Worm (Caenorhabditis elegans): ENCODE results near the gene exc-9.

exc-9 gene

ce11 chrIV:7926102-7926840 lies 14.5 kb downstream of the exc-9 start, which contains the start of gene rps-2:
Gene rps-2, minus strand, starts transcription at chrIV:7926391.
- TF ChIP-seq nfya-1 (tag; optimal IDR thresholded peaks at IDR 0.05) (peak; percentile 11), lim-6 (tag; optimal IDR thresholded peaks at IDR 0.05) (no peak)

- TF ChIP-seq ama-1 (optimal IDR thresholded peaks at IDR 0.05) (peak; percentile 9), elt-4 (tag; optimal IDR thresholded peaks at IDR 0.05) (peak; percentile 51), gmeb-2 (tag; optimal IDR thresholded peaks at IDR 0.05) (no peak)
These were observed 15.6 kb downstream of the exc-9 start for ce11 chrIV:7924975-7925828.

ce11 chrIV:7923982-7924480 lies 16.8 kb downstream of the exc-9 start, which contains the start of the genes xpo-3 and C49H3.3:
Gene xpo-3, minus strand, starts transcription at chrIV:7924032.
Gene C49H3.3, plus strand, starts transcription at chrIV:7924350.
- TF ChIP-seq rnt-1 (tag; optimal IDR thresholded peaks at IDR 0.05) (no peak), gmeb-2 (tag; optimal IDR thresholded peaks at IDR 0.05) (no peak), ahr-1 (tag; optimal IDR thresholded peaks at IDR 0.05) (no peak), ttx-3 (tag; optimal IDR thresholded peaks at IDR 0.05) (no peak), odd-2 (tag; optimal IDR thresholded peaks at IDR 0.05) (no peak), ceh-19 (GFP tag; optimal IDR thresholded peaks at IDR 0.05) (no peak), pros-1 (tag; optimal IDR thresholded peaks at IDR 0.05) (no peak), che-1 (tag; optimal IDR thresholded peaks at IDR 0.05) (no peak), K02D7.2 (tag; optimal IDR thresholded peaks at IDR 0.05) (no peak), ceh-31 (tag; optimal IDR thresholded peaks at IDR 0.05) (peak; percentile 14), ceh-24 (tag; optimal IDR thresholded peaks at IDR 0.05) (no peak), hlh-30 (tag; optimal IDR thresholded peaks at IDR 0.05; ENCODE audit: insufficient read depth) (peak; percentile 3), unc-42 (tag; optimal IDR thresholded peaks at IDR 0.05) (peak; percentile 51), ama-1 (optimal IDR thresholded peaks at IDR 0.05) (no peak)

DNA sequence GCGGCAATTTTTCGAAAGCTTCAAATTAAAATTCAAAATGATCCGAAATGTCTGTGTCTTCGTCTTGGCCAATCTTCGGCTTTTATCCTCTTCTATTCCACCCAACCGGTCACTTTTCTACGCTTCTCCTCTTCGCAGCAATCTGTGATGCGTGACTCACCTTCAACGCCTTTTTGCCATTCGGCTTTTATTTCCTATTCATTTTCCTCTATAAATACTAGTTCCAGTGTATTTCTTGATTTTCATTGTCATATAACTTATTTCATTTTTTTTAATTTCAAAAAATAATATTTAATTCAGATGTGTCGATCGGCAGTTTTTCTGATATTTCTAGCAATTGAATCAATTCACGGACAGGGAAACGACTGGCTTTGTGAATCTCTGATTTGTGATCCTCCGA lies 20.7 kb downstream of the exc-9 start, which contains the start of gene C49H3.16:
Gene C49H3.16 (plus strand): TSS at position 301 of the 400 bp plus-strand sequence.
- no peak for TF ChIP-seq odd-2 (tag; optimal IDR thresholded peaks at IDR 0.05)
- TF ChIP-seq hlh-13 (GFP tag; optimal IDR thresholded peaks at IDR 0.05) = no peak
- no peak for TF ChIP-seq pat-9 (tag; optimal IDR thresholded peaks at IDR 0.05)
- TF ChIP-seq sox-4 (tag; optimal IDR thresholded peaks at IDR 0.05) = no peak
- TF ChIP-seq fkh-10 (GFP tag; optimal IDR thresholded peaks at IDR 0.05) = no peak
- no peak for TF ChIP-seq dve-1 (tag; optimal IDR thresholded peaks at IDR 0.05)
- no peak for TF ChIP-seq C38D4.7 (GFP tag; optimal IDR thresholded peaks at IDR 0.05)
- TF ChIP-seq ztf-16 (tag; optimal IDR thresholded peaks at IDR 0.05) = no peak
- no peak for TF ChIP-seq sdc-2 (tag; optimal IDR thresholded peaks at IDR 0.05)
- no peak for TF ChIP-seq C08G9.2 (tag; optimal IDR thresholded peaks at IDR 0.05)
- TF ChIP-seq rnt-1 (tag; optimal IDR thresholded peaks at IDR 0.05) = no peak
- no peak for TF ChIP-seq Y22D7AL.16 (tag; optimal IDR thresholded peaks at IDR 0.05)
- TF ChIP-seq ceh-18 (tag; optimal IDR thresholded peaks at IDR 0.05) = no peak
- TF ChIP-seq F13H6.1 (tag; optimal IDR thresholded peaks at IDR 0.05) = no peak
- no peak for TF ChIP-seq pha-2 (tag; optimal IDR thresholded peaks at IDR 0.05)
- TF ChIP-seq ceh-45 (GFP tag; IDR thresholded peaks at IDR 0.05) = no peak
- no peak for TF ChIP-seq gmeb-2 (tag; optimal IDR thresholded peaks at IDR 0.05)

- no peak for TF ChIP-seq mec-3 (tag; optimal IDR thresholded peaks at IDR 0.05; ENCODE audit: borderline replicate concordance)
- TF ChIP-seq T23F11.4 (GFP tag; optimal IDR thresholded peaks at IDR 0.05) = no peak
- no peak for TF ChIP-seq ceh-14 (tag; optimal IDR thresholded peaks at IDR 0.05)
- TF ChIP-seq ceh-30 (tag; optimal IDR thresholded peaks at IDR 0.05) = no peak
- no peak for TF ChIP-seq ceh-6 (GFP tag; optimal IDR thresholded peaks at IDR 0.05)
- TF ChIP-seq dmd-4 (tag; optimal IDR thresholded peaks at IDR 0.05; ENCODE audit: borderline replicate concordance) = no peak
- TF ChIP-seq sox-4 (tag; optimal IDR thresholded peaks at IDR 0.05) = no peak
- TF ChIP-seq sox-2 (GFP tag; IDR thresholded peaks at IDR 0.05) = no peak
- TF ChIP-seq fax-1 (tag; optimal IDR thresholded peaks at IDR 0.05) = no peak
These were observed 22.9 kb downstream of the exc-9 start for ce11 chrIV:7917881-7918280.

All from whole organism, late embryonic.